Worm (Caenorhabditis elegans) whole organism, young adult: Measurements from ENCODE around the gene ZK637.14.

ENCODE experiments used
- B0261.1 ChIP-seq: sonication (generic microtip); optimal IDR thresholded peaks from 2 replicates; lab custom pipeline; 2016; ENCODE audit warnings: mild to moderate bottlenecking, missing genetic modification characterization, moderate library complexity, missing compliant biosample characterization
- C06A6.2 ChIP-seq: fragments of 200-800 bp; sonication (Bioruptor generic); conservative IDR thresholded peaks from 2 replicates; pipeline ENCODE4 v1.3.6; 2022; ENCODE audit warnings: missing genetic modification characterization, missing compliant biosample characterization
- F10E7.11 ChIP-seq: sonication (generic microtip); optimal IDR thresholded peaks from 2 replicates; lab custom pipeline; 2017; ENCODE audit warnings: mild to moderate bottlenecking, missing genetic modification characterization, moderate library complexity, missing compliant biosample characterization
- F33H1.4 ChIP-seq: fragments of 200-800 bp; sonication (Bioruptor generic); IDR thresholded peaks from 2 replicates; pipeline ENCODE4 v1.3.6; 2022; ENCODE audit warnings: missing genetic modification reagents, missing genetic modification characterization, missing compliant biosample characterization
- F57C9.4 ChIP-seq: sonication (generic microtip); optimal IDR thresholded peaks from 2 replicates; lab custom pipeline; 2017; ENCODE audit warnings: mild to moderate bottlenecking, missing genetic modification characterization, missing compliant biosample characterization
- K12H6.12 ChIP-seq: fragments of 200-800 bp; sonication (Bioruptor generic); optimal IDR thresholded peaks from 2 replicates; lab custom pipeline; 2018; ENCODE audit warnings: mild to moderate bottlenecking, missing genetic modification characterization, missing compliant biosample characterization
- T26A5.8 ChIP-seq: sonication (generic microtip); optimal IDR thresholded peaks from 2 replicates; lab custom pipeline; 2016; ENCODE audit warnings: missing genetic modification characterization, missing compliant biosample characterization
- Y53G8AR.9 ChIP-seq: fragments of 200-800 bp; sonication (Bioruptor generic); conservative IDR thresholded peaks from 2 replicates; pipeline ENCODE4 v1.3.6; 2022; ENCODE audit warnings: missing genetic modification reagents, missing genetic modification characterization, missing compliant biosample characterization
- Y67H2A.10 ChIP-seq: fragments of 200-800 bp; sonication (Bioruptor generic); conservative IDR thresholded peaks from 2 replicates; pipeline ENCODE4 v1.3.6; 2022; ENCODE audit warnings: missing genetic modification reagents, missing genetic modification characterization, missing compliant biosample characterization
- akir-1 ChIP-seq: fragments of 200-800 bp; sonication (Bioruptor generic); optimal IDR thresholded peaks from 2 replicates; lab custom pipeline; 2018; ENCODE audit warnings: mild to moderate bottlenecking, missing genetic modification characterization, moderate library complexity, missing compliant biosample characterization
- ama-1 ChIP-seq, 3 experiments: fragments of 150-350 bp in 1 of 3; sonication (generic microtip) in 2 of 3; optimal IDR thresholded peaks; 2 replicates each; lab custom pipeline; 2014 to 2018; ENCODE audit warnings: missing biosample characterization in 2 of 3, missing genetic modification characterization in 2 of 3, missing genetic modification reagents in 2 of 3
- aptf-2 ChIP-seq: fragments of 200-800 bp; sonication (Bioruptor generic); conservative IDR thresholded peaks from 2 replicates; pipeline ENCODE4 v1.3.6; 2022; ENCODE audit warnings: missing genetic modification reagents, missing genetic modification characterization, missing compliant biosample characterization
- aptf-3 ChIP-seq: fragments of 200-800 bp; sonication (Bioruptor generic); IDR thresholded peaks from 2 replicates; pipeline ENCODE4 v1.3.6; 2022; ENCODE audit warnings: missing genetic modification characterization, missing compliant biosample characterization
- atf-7 ChIP-seq: sonication (generic microtip); optimal IDR thresholded peaks from 2 replicates; lab custom pipeline; 2017; ENCODE audit warnings: mild to moderate bottlenecking, missing genetic modification characterization, missing compliant biosample characterization
- athp-1 ChIP-seq: sonication (generic microtip); optimal IDR thresholded peaks from 2 replicates; lab custom pipeline; 2017; ENCODE audit warnings: mild to moderate bottlenecking, missing genetic modification characterization, missing compliant biosample characterization
- attf-6 ChIP-seq: fragments of 200-800 bp; sonication (Bioruptor generic); IDR thresholded peaks from 2 replicates; pipeline ENCODE4 v1.3.6; 2022; ENCODE audit warnings: missing genetic modification reagents, missing genetic modification characterization, missing compliant biosample characterization
- bed-2 ChIP-seq: fragments of 200-800 bp; sonication (Bioruptor generic); IDR thresholded peaks from 2 replicates; pipeline ENCODE4 v1.3.6; 2022; ENCODE audit warnings: missing genetic modification reagents, missing genetic modification characterization, missing compliant biosample characterization
- dpl-1 ChIP-seq: fragments of 150-350 bp; optimal IDR thresholded peaks from 2 replicates; lab custom pipeline; 2014; ENCODE audit warnings: missing biosample characterization, missing genetic modification reagents, missing genetic modification characterization
- efl-1 ChIP-seq: fragments of 150-350 bp; optimal IDR thresholded peaks from 2 replicates; lab custom pipeline; 2014; ENCODE audit warnings: missing biosample characterization, missing genetic modification reagents, missing genetic modification characterization
- egl-44 ChIP-seq: fragments of 200-800 bp; sonication (Bioruptor generic); IDR thresholded peaks from 2 replicates; pipeline ENCODE4 v1.3.6; 2022; ENCODE audit warnings: missing genetic modification reagents, missing genetic modification characterization, missing compliant biosample characterization
- him-1 ChIP-seq: sonication (generic microtip); optimal IDR thresholded peaks from 2 replicates; lab custom pipeline; 2016; ENCODE audit warnings: missing genotype, missing genetic modification reagents, missing genetic modification characterization, missing compliant biosample characterization
- hmg-1.2 ChIP-seq: fragments of 200-800 bp; sonication (Bioruptor generic); IDR thresholded peaks from 2 replicates; pipeline ENCODE4 v1.3.6; 2022; ENCODE audit warnings: missing genetic modification reagents, missing genetic modification characterization, missing compliant biosample characterization
- hmg-20 ChIP-seq: fragments of 200-800 bp; sonication (Bioruptor generic); IDR thresholded peaks from 2 replicates; pipeline ENCODE4 v1.3.6; 2022; ENCODE audit warnings: missing genetic modification reagents, missing genetic modification characterization, missing compliant biosample characterization
- hsf-1 ChIP-seq: fragments of 200-800 bp; sonication (Bioruptor generic); IDR thresholded peaks from 2 replicates; pipeline ENCODE4 v1.3.6; 2022; ENCODE audit warnings: missing genetic modification reagents, missing genetic modification characterization, missing compliant biosample characterization
- lag-1 ChIP-seq: fragments of 200-800 bp; sonication (Bioruptor generic); IDR thresholded peaks from 2 replicates; pipeline ENCODE4 v1.3.6; 2022; ENCODE audit warnings: missing genetic modification reagents, missing genetic modification characterization, missing compliant biosample characterization
- lin-35 ChIP-seq, 3 experiments: fragments of 150-350 bp in 2 of 3; sonication (generic microtip) in 1 of 3; optimal IDR thresholded peaks; 2 replicates each; lab custom pipeline; 2014 to 2018; ENCODE audit warnings: missing biosample characterization in 3 of 3, missing genetic modification characterization in 3 of 3, missing genetic modification reagents in 3 of 3
- lin-40 ChIP-seq: sonication (generic microtip); optimal IDR thresholded peaks from 2 replicates; lab custom pipeline; 2016; ENCODE audit warnings: missing genetic modification characterization, mild to moderate bottlenecking, missing compliant biosample characterization, missing genotype, missing genetic modification reagents
- lin-54 ChIP-seq: fragments of 200-800 bp; sonication (Bioruptor generic); optimal IDR thresholded peaks from 2 replicates; lab custom pipeline; 2018; ENCODE audit warnings: mild to moderate bottlenecking, missing genetic modification characterization, missing compliant biosample characterization
- lsy-27 ChIP-seq: sonication (generic microtip); optimal IDR thresholded peaks from 2 replicates; lab custom pipeline; 2017; ENCODE audit warnings: missing genetic modification characterization, mild to moderate bottlenecking, missing compliant biosample characterization, antibody characterized with exemption, missing genotype, borderline replicate concordance; ENCODE audit not compliant: insufficient read depth
- madf-6 ChIP-seq: fragments of 200-800 bp; sonication (Bioruptor generic); IDR thresholded peaks from 2 replicates; pipeline ENCODE4 v1.3.6; 2022; ENCODE audit warnings: missing genetic modification reagents, missing genetic modification characterization, missing compliant biosample characterization
- madf-8 ChIP-seq: fragments of 200-800 bp; sonication (Bioruptor generic); conservative IDR thresholded peaks from 2 replicates; pipeline ENCODE4 v1.3.6; 2022; ENCODE audit warnings: missing genetic modification reagents, missing genetic modification characterization, missing compliant biosample characterization
- mel-28 ChIP-seq: sonication (generic microtip); optimal IDR thresholded peaks from 2 replicates; lab custom pipeline; 2016; ENCODE audit warnings: borderline replicate concordance, mild to moderate bottlenecking, missing genetic modification characterization, missing compliant biosample characterization
- mes-4 ChIP-seq: sonication (generic microtip); optimal IDR thresholded peaks from 2 replicates; lab custom pipeline; 2016; ENCODE audit warnings: missing genotype, missing genetic modification characterization, missing compliant biosample characterization
- nfyb-1 ChIP-seq: fragments of 200-800 bp; sonication (Bioruptor generic); IDR thresholded peaks from 2 replicates; pipeline ENCODE4 v1.3.6; 2022; ENCODE audit warnings: missing genetic modification reagents, missing genetic modification characterization, missing compliant biosample characterization
- pha-4 ChIP-seq: fragments of 150-350 bp; sonication (generic microtip); optimal IDR thresholded peaks from 2 replicates; lab custom pipeline; 2014; ENCODE audit warnings: missing biosample characterization, missing genetic modification reagents, missing genetic modification characterization
- rec-8 ChIP-seq, 2 experiments: sonication (generic microtip); optimal IDR thresholded peaks; 2 replicates each; lab custom pipeline; 2016; ENCODE audit warnings: mild to moderate bottlenecking in 2 of 2, missing genetic modification characterization in 2 of 2, missing genetic modification reagents in 2 of 2, missing genotype in 2 of 2, missing biosample characterization in 1 of 2, missing compliant biosample characterization in 1 of 2, moderate library complexity in 1 of 2
- rpc-1 ChIP-seq, 2 experiments: fragments of 150-350 bp in 1 of 2; sonication (generic microtip) in 1 of 2; optimal IDR thresholded peaks; 2 replicates each; lab custom pipeline; 2014 to 2018; ENCODE audit warnings: missing biosample characterization in 1 of 2, missing genetic modification characterization in 1 of 2, missing genetic modification reagents in 1 of 2, missing genotype in 1 of 2
- snpc-4 ChIP-seq, 5 experiments: fragments of 150-350 bp in 1 of 5; sonication (generic microtip) in 4 of 5; optimal IDR thresholded peaks; 2 replicates each; lab custom pipeline; 2014 to 2018; ENCODE audit warnings: missing genetic modification characterization in 5 of 5, missing biosample characterization in 3 of 5, antibody characterized with exemption in 2 of 5, mild to moderate bottlenecking in 2 of 5, missing compliant biosample characterization in 2 of 5, missing genotype in 2 of 5, moderate library complexity in 2 of 5, missing genetic modification reagents in 1 of 5
- sptf-2 ChIP-seq: fragments of 200-800 bp; sonication (Bioruptor generic); optimal IDR thresholded peaks from 2 replicates; lab custom pipeline; 2018; ENCODE audit warnings: mild to moderate bottlenecking, missing genetic modification characterization, missing compliant biosample characterization
- xnd-1 ChIP-seq: sonication (generic microtip); optimal IDR thresholded peaks from 2 replicates; lab custom pipeline; 2016; ENCODE audit warnings: missing genotype, missing genetic modification reagents, missing genetic modification characterization, missing compliant biosample characterization
- ztf-25 ChIP-seq: fragments of 200-800 bp; sonication (Bioruptor generic); IDR thresholded peaks from 2 replicates; pipeline ENCODE4 v1.3.6; 2022; ENCODE audit warnings: missing genetic modification reagents, missing genetic modification characterization, missing compliant biosample characterization
- ztf-26 ChIP-seq: sonication (generic microtip); optimal IDR thresholded peaks from 2 replicates; lab custom pipeline; 2017; ENCODE audit warnings: missing genetic modification characterization, missing compliant biosample characterization
- ztf-3 ChIP-seq: fragments of 200-800 bp; sonication (Bioruptor generic); optimal IDR thresholded peaks from 2 replicates; lab custom pipeline; 2018; ENCODE audit warnings: mild to moderate bottlenecking, missing genetic modification characterization, missing compliant biosample characterization

ZK637.14 gene

ce11 chrIII:8917879-8918381, 29.0 kb upstream of the ZK637.14 start, which contains the start of gene cdc-25.3:
Gene cdc-25.3, minus strand, starts transcription at chrIII:8917929.
- TF ChIP-seq aptf-3 (GFP tag; lab: Robert Waterston, UW) (peak; percentile 87), F10E7.11 (tag; lab: Kevin White, UChicago) (no peak), sptf-2 (GFP tag; lab: Kevin White, UChicago) (no peak), C06A6.2 (no peak), dpl-1 (peak; percentile 17), ama-1 (optimal IDR thresholded peaks at IDR 0.05; lab: Kevin White, UChicago) (no peak), ama-1 (GFP tag; optimal IDR thresholded peaks at IDR 0.05; lab: Kevin White, UChicago) (no peak), hsf-1 (no peak), B0261.1 (tag; lab: Kevin White, UChicago) (no peak), efl-1 (GFP tag; lab: Kevin White, UChicago) (peak; percentile 70), bed-2 (no peak), madf-6 (GFP tag; lab: Robert Waterston, UW) (peak; percentile 85), F33H1.4 (peak; percentile 26; the same call in 1 of the 2 replicates), ztf-26 (no peak), K12H6.12 (tag; lab: Kevin White, UChicago) (no peak), hmg-20 (no peak), xnd-1 (tag; lab: Kevin White, UChicago) (peak; percentile 27), akir-1 (no peak), ztf-25 (GFP tag; lab: Robert Waterston, UW) (0 out of 2 replicates have a peak, but pooled peaks have one; percentile 13), aptf-2 (GFP tag; lab: Robert Waterston, UW) (peak; percentile 99), madf-8 (peak; percentile 27; the same call in 1 of the 2 replicates), hmg-1.2 (peak; percentile 26; the same call in 1 of the 2 replicates)

ce11 chrIII:8913469-8913868, 24.5 kb upstream of the ZK637.14 start, which contains the start of gene trxr-2:
Gene trxr-2, plus strand, starts transcription at chrIII:8913769.
- TF ChIP-seq B0261.1 (tag; lab: Kevin White, UChicago) = no peak
- no peak for TF ChIP-seq lin-35 (GFP tag; optimal IDR thresholded peaks at IDR 0.05; lab: Kevin White, UChicago)

ce11 chrIII:8911598-8912194, 22.7 kb upstream of the ZK637.14 start, which contains the start of gene tpk-1:
Gene tpk-1, plus strand, starts transcription at chrIII:8912144.
- TF ChIP-seq nfyb-1 (GFP tag; lab: Robert Waterston, UW) (peak; percentile 51; the same call in 1 of the 2 replicates), lsy-27 (tag; lab: Kevin White, UChicago) (no peak), rpc-1 (optimal IDR thresholded peaks at IDR 0.05; lab: Kevin White, UChicago) (no peak), rpc-1 (tag; optimal IDR thresholded peaks at IDR 0.05; lab: Kevin White, UChicago) (no peak), bed-2 (no peak), atf-7 (peak; percentile 2), Y67H2A.10 (no peak), mel-28 (no peak), snpc-4 (GFP tag; optimal IDR thresholded peaks at IDR 0.05; lab: Kevin White, UChicago) (no peak), snpc-4 (tag; optimal IDR thresholded peaks at IDR 0.05; lab: Kevin White, UChicago) (no peak), F33H1.4 (no peak), Y53G8AR.9 (0 out of 2 replicates have a peak, but pooled peaks have one; percentile 45), lin-40 (no peak)

- TF ChIP-seq rec-8 (tag; optimal IDR thresholded peaks at IDR 0.05; lab: Kevin White, UChicago) = no peak
- TF ChIP-seq snpc-4 (GFP tag; optimal IDR thresholded peaks at IDR 0.05; lab: Kevin White, UChicago) = no peak
- TF ChIP-seq snpc-4 (tag; optimal IDR thresholded peaks at IDR 0.05; lab: Kevin White, UChicago) = no peak
- no peak for TF ChIP-seq ztf-3 (GFP tag; lab: Kevin White, UChicago)
- no peak for TF ChIP-seq lag-1 (GFP tag; lab: Robert Waterston, UW)
- TF ChIP-seq egl-44 (GFP tag; lab: Robert Waterston, UW) = no peak
- no peak for TF ChIP-seq T26A5.8 (tag; lab: Kevin White, UChicago)
- no peak for TF ChIP-seq xnd-1 (tag; lab: Kevin White, UChicago)
- TF ChIP-seq lin-54 = no peak
- no peak for TF ChIP-seq athp-1 (tag; lab: Kevin White, UChicago)
- TF ChIP-seq Y67H2A.10 = no peak
- TF ChIP-seq him-1 (tag; lab: Kevin White, UChicago) = no peak
- TF ChIP-seq pha-4 (tag; lab: Kevin White, UChicago) = no peak
- no peak for TF ChIP-seq mes-4 (tag; lab: Kevin White, UChicago)
- TF ChIP-seq F57C9.4 (tag; lab: Kevin White, UChicago) = no peak
- no peak for TF ChIP-seq attf-6 (GFP tag; lab: Robert Waterston, UW)
Observed at ce11 chrIII:8910139-8910538, 21.2 kb upstream of the ZK637.14 start.
